Fruit fly (Drosophila melanogaster): ENCODE measurements around the gene CG32719.
A peak's percentile ranks its signal among the peaks of the same experiment; 100 is the strongest.

Gene CG32719

DNA sequence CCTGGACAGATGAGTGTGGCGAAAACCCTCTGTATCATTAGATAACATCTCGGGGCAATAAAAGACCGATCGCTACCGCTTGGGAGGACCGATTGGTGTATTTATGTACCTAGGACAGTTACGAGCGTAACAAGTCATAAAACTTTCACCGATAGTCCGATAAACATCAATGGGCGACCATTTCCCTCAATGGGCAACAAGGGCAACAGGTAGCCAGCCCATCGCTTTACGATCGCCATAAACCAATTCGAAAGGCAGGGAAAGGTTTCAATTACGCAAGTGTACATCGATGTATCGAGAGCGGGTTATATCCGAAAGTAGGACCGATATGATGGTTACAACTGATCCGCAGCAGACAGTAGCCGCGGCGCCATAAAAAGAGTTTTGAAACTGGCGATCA, 5.3 kb downstream of the CG32719 start:
- TF ChIP-seq OdsH (GFP tag; optimal IDR thresholded peaks at IDR 0.05), result no peak
- no peak for TF ChIP-seq foxo (GFP tag; optimal IDR thresholded peaks at IDR 0.05)
- no peak for TF ChIP-seq psq (GFP tag; optimal IDR thresholded peaks at IDR 0.05)
- TF ChIP-seq sv (GFP tag; optimal IDR thresholded peaks at IDR 0.05), result no peak
- no peak for TF ChIP-seq Sp1 (GFP tag; optimal IDR thresholded peaks at IDR 0.05)

DNA sequence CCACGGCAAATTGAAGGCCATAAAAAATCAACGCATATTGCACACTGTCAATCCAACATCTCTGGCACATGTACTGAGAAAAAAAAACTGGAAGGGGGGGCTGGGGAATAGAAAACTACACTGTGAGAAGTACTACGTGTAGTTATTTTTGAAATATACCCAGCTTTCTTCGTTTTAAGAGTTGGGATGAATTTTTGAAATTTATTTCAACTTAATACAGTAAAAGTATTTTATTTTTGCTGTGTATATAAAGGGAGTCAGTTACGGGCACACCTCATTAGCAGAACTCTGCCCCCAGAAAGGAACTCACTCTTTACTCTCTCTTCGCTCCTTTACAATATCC, 6.4 kb downstream of the CG32719 start:
- TF ChIP-seq Jra (GFP tag; optimal IDR thresholded peaks at IDR 0.05), result no peak
- no peak for TF ChIP-seq GATAd (GFP tag; optimal IDR thresholded peaks at IDR 0.05)
- TF ChIP-seq Myc (optimal IDR thresholded peaks at IDR 0.05), result no peak
- TF ChIP-seq N (GFP tag; optimal IDR thresholded peaks at IDR 0.05), result no peak
- no peak for TF ChIP-seq CrebA (GFP tag; optimal IDR thresholded peaks at IDR 0.05; ENCODE audit: borderline replicate concordance)
- TF ChIP-seq usp (GFP tag; optimal IDR thresholded peaks at IDR 0.05), result no peak
- no peak for TF ChIP-seq CG9705 (GFP tag; optimal IDR thresholded peaks at IDR 0.05)
- TF ChIP-seq jim (GFP tag; optimal IDR thresholded peaks at IDR 0.05), result no peak
- peak; percentile 19 for TF ChIP-seq br (GFP tag; optimal IDR thresholded peaks at IDR 0.05)
- no peak for TF ChIP-seq Vsx2 (GFP tag; optimal IDR thresholded peaks at IDR 0.05; ENCODE audit: partially characterized antibody)
- TF ChIP-seq Mio (GFP tag; optimal IDR thresholded peaks at IDR 0.05), result no peak
- peak; percentile 55 for TF ChIP-seq ey (GFP tag; optimal IDR thresholded peaks at IDR 0.05)
- no peak for TF ChIP-seq dl (GFP tag; optimal IDR thresholded peaks at IDR 0.05; ENCODE audit: insufficient read depth in 1 of 2, partially characterized antibody in 2 of 2)
- no peak for TF ChIP-seq brk (GFP tag; optimal IDR thresholded peaks at IDR 0.05)
- TF ChIP-seq woc (GFP tag; optimal IDR thresholded peaks at IDR 0.05), result peak; percentile 34
- TF ChIP-seq Hr78 (GFP tag; optimal IDR thresholded peaks at IDR 0.05), result no peak
- TF ChIP-seq foxo (GFP tag; optimal IDR thresholded peaks at IDR 0.05), result peak in 1 of 2 experiments; percentile 50
- TF ChIP-seq sage (GFP tag; optimal IDR thresholded peaks at IDR 0.05), result no peak
- no peak for TF ChIP-seq pan (optimal IDR thresholded peaks at IDR 0.05)
- no peak for TF ChIP-seq CG32264 (GFP tag; optimal IDR thresholded peaks at IDR 0.05)
- no peak for TF ChIP-seq lola (GFP tag; optimal IDR thresholded peaks at IDR 0.05)
- TF ChIP-seq h (GFP tag; optimal IDR thresholded peaks at IDR 0.05), result peak; percentile 67
- TF ChIP-seq HLH106 (tag; optimal IDR thresholded peaks at IDR 0.05), result peak; percentile 35
- TF ChIP-seq psq (GFP tag; optimal IDR thresholded peaks at IDR 0.05), result peak; percentile 25
- TF ChIP-seq Sp1 (GFP tag; optimal IDR thresholded peaks at IDR 0.05), result peak; percentile 14
- no peak for TF ChIP-seq tai (GFP tag; optimal IDR thresholded peaks at IDR 0.05)
- no peak for TF ChIP-seq Dfd (GFP tag; optimal IDR thresholded peaks at IDR 0.05)
- no peak for TF ChIP-seq Hr83 (GFP tag; optimal IDR thresholded peaks at IDR 0.05; ENCODE audit: poor library complexity, severe bottlenecking)
- TF ChIP-seq Rel (GFP tag; optimal IDR thresholded peaks at IDR 0.05), result no peak
- no peak for TF ChIP-seq Rel (tag; optimal IDR thresholded peaks at IDR 0.05)
- TF ChIP-seq dsf (GFP tag; optimal IDR thresholded peaks at IDR 0.05; ENCODE audit: borderline replicate concordance), result no peak
- TF ChIP-seq Hnf4 (GFP tag; optimal IDR thresholded peaks at IDR 0.05), result peak; percentile 45
- TF ChIP-seq dmrt93B (GFP tag; optimal IDR thresholded peaks at IDR 0.05), result peak; percentile 9
- peak; percentile 60 for TF ChIP-seq fru (GFP tag; optimal IDR thresholded peaks at IDR 0.05)
- peak; percentile 45 for TF ChIP-seq OdsH (GFP tag; optimal IDR thresholded peaks at IDR 0.05)
- no peak for TF ChIP-seq Dif (GFP tag; optimal IDR thresholded peaks at IDR 0.05; ENCODE audit: partially characterized antibody)
- no peak for TF ChIP-seq sv (GFP tag; optimal IDR thresholded peaks at IDR 0.05)
- peak; percentile 37 for TF ChIP-seq rgr (GFP tag; optimal IDR thresholded peaks at IDR 0.05)
- TF ChIP-seq Abd-B (GFP tag; optimal IDR thresholded peaks at IDR 0.05), result no peak

DNA sequence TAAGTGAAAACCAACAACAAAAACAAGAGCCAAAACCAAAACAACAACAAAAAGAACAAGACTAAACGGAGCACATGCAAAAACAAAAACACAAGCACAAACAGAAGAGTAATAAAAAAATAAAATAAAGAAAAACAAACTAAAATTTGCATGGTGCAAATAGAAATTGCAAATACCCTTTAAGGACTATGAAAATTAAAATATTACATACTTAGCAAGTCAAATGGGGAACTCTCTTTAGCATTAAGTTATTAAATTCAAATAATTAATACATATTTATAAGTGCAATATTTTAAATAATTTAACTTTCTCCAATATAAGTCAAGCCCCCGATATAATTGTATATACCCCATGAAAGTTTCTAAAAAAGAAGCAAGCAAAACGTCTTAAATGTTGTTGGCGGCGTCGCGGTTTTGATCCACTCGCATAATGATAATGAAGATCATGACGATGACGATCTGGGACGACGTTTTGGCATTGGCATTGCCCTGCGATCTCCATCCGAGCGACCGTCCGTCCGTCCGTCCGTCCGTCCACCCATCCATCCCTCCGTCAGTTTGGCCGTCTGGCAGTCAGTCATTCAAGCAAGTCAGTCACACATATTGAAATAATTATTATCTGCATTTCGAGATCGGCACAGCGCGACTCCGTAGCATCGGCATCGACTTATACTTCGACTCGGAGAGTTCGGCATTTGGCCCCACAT, 6.9 kb downstream of the CG32719 start:
- TF ChIP-seq OdsH (GFP tag; optimal IDR thresholded peaks at IDR 0.05) (no peak), Hnf4 (GFP tag; optimal IDR thresholded peaks at IDR 0.05) (no peak), N (GFP tag; optimal IDR thresholded peaks at IDR 0.05) (no peak), HLH106 (tag; optimal IDR thresholded peaks at IDR 0.05) (peak; percentile 34), brk (GFP tag; optimal IDR thresholded peaks at IDR 0.05) (no peak), Mio (GFP tag; optimal IDR thresholded peaks at IDR 0.05) (no peak), Jra (GFP tag; optimal IDR thresholded peaks at IDR 0.05) (no peak), woc (GFP tag; optimal IDR thresholded peaks at IDR 0.05) (no peak), h (GFP tag; optimal IDR thresholded peaks at IDR 0.05) (no peak), foxo (GFP tag; optimal IDR thresholded peaks at IDR 0.05) (peak in 1 of 2 experiments; percentile 17), Rel (GFP tag; optimal IDR thresholded peaks at IDR 0.05) (no peak), Rel (tag; optimal IDR thresholded peaks at IDR 0.05) (no peak), pan (optimal IDR thresholded peaks at IDR 0.05) (no peak), CrebA (GFP tag; optimal IDR thresholded peaks at IDR 0.05; ENCODE audit: borderline replicate concordance) (no peak), Sp1 (GFP tag; optimal IDR thresholded peaks at IDR 0.05) (peak; percentile 42), Dif (GFP tag; optimal IDR thresholded peaks at IDR 0.05; ENCODE audit: partially characterized antibody) (no peak), sage (GFP tag; optimal IDR thresholded peaks at IDR 0.05) (no peak)
